Fruit fly (Drosophila melanogaster): Measurements from ENCODE around the gene CG7800.

Gene CG7800

DNA sequence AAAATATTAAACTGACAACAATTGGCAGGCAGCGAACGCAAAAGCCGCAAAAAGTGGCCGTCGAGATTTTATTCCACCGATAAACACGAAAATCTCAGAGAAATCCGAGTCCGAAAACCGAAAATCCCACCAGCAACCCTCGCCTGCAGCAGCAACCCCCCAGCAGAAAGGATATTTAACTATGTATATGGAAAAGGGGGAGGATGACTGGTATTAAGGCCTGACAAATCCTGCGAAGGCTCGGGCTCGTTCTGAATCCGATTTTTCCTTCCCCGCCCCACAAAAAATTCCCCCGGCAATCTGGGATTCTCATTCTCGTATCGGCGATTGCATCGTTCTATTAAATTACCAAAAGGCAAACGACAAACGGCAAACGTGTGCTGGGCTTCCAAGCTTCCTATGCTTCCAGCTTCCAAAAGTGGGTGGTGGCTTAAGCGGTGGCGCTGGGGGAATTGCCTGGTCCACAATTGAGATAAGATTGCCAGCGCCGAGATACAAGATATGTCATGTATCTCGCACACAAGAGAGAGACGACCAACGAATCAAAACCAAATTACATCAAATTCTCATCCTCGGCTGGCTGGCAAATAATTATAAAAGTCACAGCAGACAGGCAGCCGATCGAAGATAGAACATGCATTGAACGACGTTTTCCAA, 25.4 kb upstream of the CG7800 start:
- no peak for TF ChIP-seq CG7271 (tag; optimal IDR thresholded peaks at IDR 0.05)
- no peak for TF ChIP-seq ATbp (GFP tag; optimal IDR thresholded peaks at IDR 0.05)
- TF ChIP-seq CG10209 (GFP tag; optimal IDR thresholded peaks at IDR 0.05): no peak
- no peak for TF ChIP-seq hkb (optimal IDR thresholded peaks at IDR 0.05)
- no peak for TF ChIP-seq hkb (GFP tag; IDR thresholded peaks at IDR 0.05)
- peak; percentile 22 for TF ChIP-seq sens (GFP tag)
- TF ChIP-seq psq (GFP tag; optimal IDR thresholded peaks at IDR 0.05): no peak
- TF ChIP-seq klu (GFP tag; IDR thresholded peaks at IDR 0.05): no peak
- peak; percentile 52 for TF ChIP-seq Nf-YC (tag; optimal IDR thresholded peaks at IDR 0.05)
- TF ChIP-seq ranshi (GFP tag; IDR thresholded peaks at IDR 0.05): no peak
- TF ChIP-seq CG12219 (GFP tag; optimal IDR thresholded peaks at IDR 0.05): no peak
- TF ChIP-seq tup (GFP tag; optimal IDR thresholded peaks at IDR 0.05): no peak
- TF ChIP-seq CG9876 (GFP tag; optimal IDR thresholded peaks at IDR 0.05): no peak
- TF ChIP-seq CG10462 (GFP tag; optimal IDR thresholded peaks at IDR 0.05): no peak
- peak; percentile 96 for TF ChIP-seq grn (GFP tag; optimal IDR thresholded peaks at IDR 0.05)
- TF ChIP-seq CG17612 (GFP tag; IDR thresholded peaks at IDR 0.05): no peak
- no peak for TF ChIP-seq CG42726 (GFP tag; IDR thresholded peaks at IDR 0.05; ENCODE audit: partially characterized antibody)
- TF ChIP-seq amos (GFP tag; IDR thresholded peaks at IDR 0.05; ENCODE audit: partially characterized antibody): no peak
- peak; percentile 34 for TF ChIP-seq Hey (tag; optimal IDR thresholded peaks at IDR 0.05)
- peak; percentile 35 for TF ChIP-seq oc (tag; optimal IDR thresholded peaks at IDR 0.05)
- no peak for TF ChIP-seq Doc2 (GFP tag; IDR thresholded peaks at IDR 0.05)
- TF ChIP-seq Nf-YB (GFP tag; optimal IDR thresholded peaks at IDR 0.05): peak; percentile 78
- no peak for TF ChIP-seq CG30403 (GFP tag; optimal IDR thresholded peaks at IDR 0.05)

DNA sequence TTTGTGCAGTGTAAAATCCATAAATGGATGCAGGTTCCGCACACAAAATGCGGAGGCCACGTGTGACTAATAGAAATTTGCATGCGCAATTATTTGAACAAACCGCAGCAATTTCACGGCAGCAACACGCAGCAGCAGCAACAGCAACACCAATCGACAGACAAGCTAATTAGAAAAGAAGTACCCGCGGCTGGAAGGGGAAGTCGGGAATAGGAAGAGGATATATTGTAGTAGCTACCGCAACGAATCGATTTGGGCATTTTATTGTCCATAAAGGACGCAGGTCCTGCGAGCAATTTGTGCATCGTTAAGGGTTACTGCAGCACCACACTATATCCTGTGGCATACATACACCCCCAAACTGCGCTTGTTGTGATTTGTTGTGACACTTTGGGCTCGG, 24.6 kb upstream of the CG7800 start:
- no peak for TF ChIP-seq run (tag; optimal IDR thresholded peaks at IDR 0.05)
- TF ChIP-seq CG3163 (GFP tag; optimal IDR thresholded peaks at IDR 0.05): no peak
- no peak for TF ChIP-seq br (optimal IDR thresholded peaks at IDR 0.05)
- peak; percentile 79 for TF ChIP-seq gsb-n (tag; optimal IDR thresholded peaks at IDR 0.05)
- TF ChIP-seq CG31441 (GFP tag; IDR thresholded peaks at IDR 0.05): no peak
- no peak for TF ChIP-seq CG30403 (GFP tag; optimal IDR thresholded peaks at IDR 0.05)
- TF ChIP-seq Adf1 (GFP tag; IDR thresholded peaks at IDR 0.05): no peak
- no peak for TF ChIP-seq nmo (GFP tag; optimal IDR thresholded peaks at IDR 0.05)
- TF ChIP-seq B-H1 (GFP tag; IDR thresholded peaks at IDR 0.05): no peak
- TF ChIP-seq CG18599 (GFP tag; optimal IDR thresholded peaks at IDR 0.05): no peak
- TF ChIP-seq CG17186 (GFP tag; optimal IDR thresholded peaks at IDR 0.05): no peak
- TF ChIP-seq disco-r (GFP tag; optimal IDR thresholded peaks at IDR 0.05): no peak
- TF ChIP-seq prd (optimal IDR thresholded peaks at IDR 0.05): no peak
- peak; percentile 42; the same call in 1 of the 3 replicates for TF ChIP-seq prd (GFP tag; IDR thresholded peaks at IDR 0.05)
- TF ChIP-seq oc (tag; optimal IDR thresholded peaks at IDR 0.05): no peak
- TF ChIP-seq NK7.1 (GFP tag; optimal IDR thresholded peaks at IDR 0.05): no peak
- peak; percentile 11; the same call in 1 of the 3 replicates for TF ChIP-seq CG16813 (GFP tag; IDR thresholded peaks at IDR 0.05; ENCODE audit: partially characterized antibody)
- TF ChIP-seq Deaf1 (tag; optimal IDR thresholded peaks at IDR 0.05): no peak
- peak; percentile 64 for TF ChIP-seq cad (GFP tag; optimal IDR thresholded peaks at IDR 0.05)
- no peak for TF ChIP-seq luna (GFP tag; optimal IDR thresholded peaks at IDR 0.05)
- TF ChIP-seq CG4360 (GFP tag; IDR thresholded peaks at IDR 0.05): no peak
- peak; percentile 73 for TF ChIP-seq zen (tag; optimal IDR thresholded peaks at IDR 0.05)
- TF ChIP-seq hkb (optimal IDR thresholded peaks at IDR 0.05): no peak
- no peak for TF ChIP-seq hkb (GFP tag; IDR thresholded peaks at IDR 0.05)
- no peak for TF ChIP-seq Sin3A (optimal IDR thresholded peaks at IDR 0.05)

Data from whole organism, embryonic.